Fruit fly (Drosophila melanogaster) whole organism, prepupa: ENCODE measurements around the gene PRY.

Source experiments
- CG8319 ChIP-seq: fragments of 200-800 bp; sonication (Bioruptor generic); optimal IDR thresholded peaks from 3 replicates; lab custom pipeline; 2016; ENCODE audit warnings: missing biosample characterization, missing genetic modification characterization
- net ChIP-seq: fragments of 200-800 bp; sonication (Bioruptor generic); optimal IDR thresholded peaks from 3 replicates; lab custom pipeline; 2016; ENCODE audit warnings: missing biosample characterization, missing genetic modification characterization

DNA sequence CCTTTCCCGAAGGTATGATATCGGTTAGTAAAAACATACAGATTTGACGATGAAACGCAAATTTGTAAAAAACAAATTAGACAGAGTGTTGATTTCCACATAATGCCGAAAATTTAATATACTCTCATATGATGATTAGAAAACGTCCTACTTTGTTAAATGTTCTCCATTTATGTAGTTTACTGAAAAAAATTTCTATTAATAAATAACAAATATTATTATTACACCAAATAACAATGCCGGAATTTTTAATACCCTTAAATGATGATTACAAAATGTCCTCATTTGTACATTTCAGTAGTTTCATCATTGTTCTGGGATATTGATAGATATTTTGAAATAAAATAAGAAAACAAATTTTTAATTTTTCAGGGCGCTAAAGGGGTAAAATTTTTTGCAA, at the start of gene PRY:
- TF ChIP-seq CG8319 (GFP tag; lab: Kevin White, UChicago) = no peak
- no peak for TF ChIP-seq net (GFP tag; lab: Kevin White, UChicago)
